Fruit fly (Drosophila melanogaster) whole organism, embryonic: ENCODE measurements around the gene stg.

ENCODE experiments used
- Antp ChIP-seq: fragments of 200-800 bp; sonication (Bioruptor generic); optimal IDR thresholded peaks from 3 replicates; lab custom pipeline; 2016; ENCODE audit warnings: missing biosample characterization, missing genetic modification characterization
- CG10321 ChIP-seq: fragments of 200-800 bp; sonication (Bioruptor generic); IDR thresholded peaks from 2 replicates; pipeline ENCODE4 v1.3.6; 2022; ENCODE audit warnings: missing biosample characterization, missing genetic modification characterization
- CG10462 ChIP-seq: fragments of 200-800 bp; sonication (Bioruptor generic); optimal IDR thresholded peaks from 2 replicates; lab custom pipeline; 2016; ENCODE audit warnings: missing biosample characterization, missing genetic modification characterization
- CG11456 ChIP-seq: fragments of 200-800 bp; sonication (Bioruptor generic); IDR thresholded peaks from 3 replicates; pipeline ENCODE4 v1.3.6; 2022; ENCODE audit warnings: missing biosample characterization, missing genetic modification characterization
- CG12219 ChIP-seq: fragments of 200-800 bp; sonication (Bioruptor generic); optimal IDR thresholded peaks from 3 replicates; lab custom pipeline; 2018; ENCODE audit warnings: missing biosample characterization, mild to moderate bottlenecking, missing genetic modification characterization
- CG13894 ChIP-seq: fragments of 200-800 bp; sonication (Bioruptor generic); optimal IDR thresholded peaks from 3 replicates; lab custom pipeline; 2018; ENCODE audit warnings: missing biosample characterization, mild to moderate bottlenecking, missing genetic modification characterization, moderate library complexity
- CG14014 ChIP-seq: fragments of 200-800 bp; sonication (Bioruptor generic); IDR thresholded peaks from 2 replicates; pipeline ENCODE4 v1.3.6; 2022; ENCODE audit warnings: missing biosample characterization, missing genetic modification characterization
- CG14667 ChIP-seq: fragments of 200-800 bp; sonication (Bioruptor generic); IDR thresholded peaks from 2 replicates; pipeline ENCODE4 v1.3.6; 2022; ENCODE audit warnings: missing biosample characterization, missing genetic modification characterization
- CG1832 ChIP-seq: fragments of 200-800 bp; sonication (Bioruptor generic); optimal IDR thresholded peaks from 2 replicates; lab custom pipeline; 2017; ENCODE audit warnings: missing biosample characterization, mild to moderate bottlenecking, missing genetic modification characterization, inconsistent platforms
- CG2712 ChIP-seq: fragments of 200-800 bp; optimal IDR thresholded peaks from 3 replicates; lab custom pipeline; 2019; ENCODE audit warnings: missing biosample characterization, mild to moderate bottlenecking, missing genetic modification characterization, moderate library complexity
- CG2875 ChIP-seq: fragments of 200-800 bp; sonication (Bioruptor generic); optimal IDR thresholded peaks from 2 replicates; lab custom pipeline; 2017; ENCODE audit warnings: missing biosample characterization, mild to moderate bottlenecking, missing genetic modification characterization, missing genetic modification reagents
- CG3163 ChIP-seq: fragments of 200-800 bp; sonication (Bioruptor generic); optimal IDR thresholded peaks from 3 replicates; lab custom pipeline; 2016; ENCODE audit warnings: missing biosample characterization, missing genetic modification characterization
- CG3726 ChIP-seq: fragments of 200-800 bp; sonication (Bioruptor generic); IDR thresholded peaks from 3 replicates; pipeline ENCODE4, ENCODE4 v1.3.6; 2022; ENCODE audit warnings: missing biosample characterization, missing genetic modification characterization
- CG4282 ChIP-seq: fragments of 200-800 bp; sonication (Bioruptor generic); optimal IDR thresholded peaks from 2 replicates; lab custom pipeline; 2016; ENCODE audit warnings: missing biosample characterization, missing genetic modification characterization
- CG4854 ChIP-seq: fragments of 200-800 bp; sonication (Bioruptor generic); optimal IDR thresholded peaks from 2 replicates; lab custom pipeline; 2016; ENCODE audit warnings: missing biosample characterization, missing genetic modification characterization, inconsistent platforms
- CG6254 ChIP-seq: fragments of 200-800 bp; sonication (Bioruptor generic); optimal IDR thresholded peaks from 3 replicates; lab custom pipeline; 2017; ENCODE audit warnings: mild to moderate bottlenecking, missing biosample characterization, missing genetic modification reagents, missing genetic modification characterization
- CG7839 ChIP-seq: fragments of 200-800 bp; sonication (Bioruptor generic); optimal IDR thresholded peaks from 3 replicates; lab custom pipeline; 2018; ENCODE audit warnings: missing biosample characterization, mild to moderate bottlenecking, missing genetic modification characterization, moderate library complexity
- CG8388 ChIP-seq: fragments of 200-800 bp; sonication (Bioruptor generic); optimal IDR thresholded peaks from 2 replicates; lab custom pipeline; 2019; ENCODE audit warnings: missing biosample characterization, mild to moderate bottlenecking, missing genetic modification characterization, moderate library complexity
- CG8924 ChIP-seq: fragments of 200-800 bp; optimal IDR thresholded peaks from 3 replicates; lab custom pipeline; 2019; ENCODE audit warnings: missing biosample characterization, mild to moderate bottlenecking, missing genetic modification characterization, moderate library complexity
- CG9797 ChIP-seq: fragments of 200-800 bp; sonication (Bioruptor generic); optimal IDR thresholded peaks from 3 replicates; lab custom pipeline; 2018; ENCODE audit warnings: missing biosample characterization, mild to moderate bottlenecking, missing genetic modification characterization
- Elba2 ChIP-seq: fragments of 200-800 bp; sonication (Bioruptor generic); optimal IDR thresholded peaks from 3 replicates; lab custom pipeline; 2016; ENCODE audit warnings: missing biosample characterization, missing genetic modification characterization
- Ets65A ChIP-seq: fragments of 200-800 bp; sonication (Bioruptor generic); peaks from one replicate; lab custom pipeline; 2016; ENCODE audit warnings: missing biosample characterization, missing genetic modification characterization
- H2.0 ChIP-seq: fragments of 200-800 bp; sonication (Bioruptor generic); IDR thresholded peaks from 2 replicates; pipeline ENCODE4 v1.3.6; 2022; ENCODE audit warnings: missing biosample characterization, missing genetic modification characterization
- Hand ChIP-seq: fragments of 200-800 bp; sonication (Bioruptor generic); optimal IDR thresholded peaks from 2 replicates; lab custom pipeline; 2017; ENCODE audit warnings: mild to moderate bottlenecking, missing biosample characterization, missing genetic modification reagents, missing genetic modification characterization
- Kr ChIP-seq: fragments of 200-800 bp; sonication (Bioruptor generic); optimal IDR thresholded peaks from 2 replicates; lab custom pipeline; 2017; ENCODE audit warnings: missing biosample characterization, mild to moderate bottlenecking, missing genetic modification characterization
- MESR4 ChIP-seq: fragments of 200-800 bp; sonication (Bioruptor generic); optimal IDR thresholded peaks from 2 replicates; lab custom pipeline; 2018; ENCODE audit warnings: missing biosample characterization, mild to moderate bottlenecking, missing genetic modification characterization, moderate library complexity
- Mrtf ChIP-seq: fragments of 200-800 bp; sonication (Bioruptor generic); IDR thresholded peaks from 3 replicates; pipeline ENCODE4 v1.3.6; 2022; ENCODE audit warnings: missing biosample characterization, missing genetic modification characterization
- Nf-YA ChIP-seq: fragments of 200-800 bp; sonication (Bioruptor generic); IDR thresholded peaks from 2 replicates; pipeline ENCODE4 v1.3.6; 2022; ENCODE audit warnings: missing biosample characterization, missing genetic modification characterization
- Oaz ChIP-seq: fragments of 200-800 bp; sonication (Bioruptor generic); IDR thresholded peaks from 2 replicates; pipeline ENCODE4 v1.3.6; 2022; ENCODE audit warnings: missing biosample characterization, missing genetic modification characterization
- Oli ChIP-seq: fragments of 200-800 bp; sonication (Bioruptor generic); optimal IDR thresholded peaks from 2 replicates; lab custom pipeline; 2018; ENCODE audit warnings: missing biosample characterization, mild to moderate bottlenecking, missing genetic modification characterization, moderate library complexity
- Opbp ChIP-seq: fragments of 200-800 bp; sonication (Bioruptor generic); IDR thresholded peaks from 3 replicates; pipeline ENCODE4 v1.3.6; 2022; ENCODE audit warnings: missing biosample characterization, missing genetic modification characterization; ENCODE audit not compliant: partially characterized antibody
- Vsx1 ChIP-seq: fragments of 200-800 bp; sonication (Bioruptor generic); optimal IDR thresholded peaks from 2 replicates; lab custom pipeline; 2017; ENCODE audit warnings: missing biosample characterization, mild to moderate bottlenecking, missing genetic modification characterization, missing genetic modification reagents
- bcd ChIP-seq: fragments of 200-800 bp; sonication (Bioruptor generic); optimal IDR thresholded peaks from 2 replicates; lab custom pipeline; 2017; ENCODE audit warnings: missing biosample characterization, mild to moderate bottlenecking, missing genetic modification characterization
- chn ChIP-seq: fragments of 200-800 bp; sonication (Bioruptor generic); optimal IDR thresholded peaks from 2 replicates; lab custom pipeline; 2016; ENCODE audit warnings: missing biosample characterization, missing genetic modification characterization
- ci ChIP-seq: fragments of 200-800 bp; sonication (Bioruptor generic); IDR thresholded peaks from 3 replicates; pipeline ENCODE4 v1.3.6; 2022; ENCODE audit warnings: missing biosample characterization, missing genetic modification characterization
- dati ChIP-seq: fragments of 200-800 bp; sonication (Bioruptor generic); IDR thresholded peaks from 2 replicates; pipeline ENCODE4 v1.3.6; 2022; ENCODE audit warnings: missing biosample characterization, missing genetic modification characterization
- exex ChIP-seq: fragments of 200-800 bp; sonication (Bioruptor generic); optimal IDR thresholded peaks from 4 replicates; lab custom pipeline; 2018; ENCODE audit warnings: missing biosample characterization, mild to moderate bottlenecking, missing genetic modification characterization, moderate library complexity
- jumu ChIP-seq: fragments of 200-800 bp; sonication (Bioruptor generic); optimal IDR thresholded peaks from 3 replicates; lab custom pipeline; 2016; ENCODE audit warnings: missing biosample characterization, missing genetic modification characterization
- nau ChIP-seq: fragments of 200-800 bp; sonication (Bioruptor generic); optimal IDR thresholded peaks from 3 replicates; lab custom pipeline; 2017; ENCODE audit warnings: missing biosample characterization, mild to moderate bottlenecking, missing genetic modification characterization, missing genetic modification reagents
- nom ChIP-seq: fragments of 200-800 bp; sonication (Bioruptor generic); optimal IDR thresholded peaks from 2 replicates; lab custom pipeline; 2017; ENCODE audit warnings: missing biosample characterization, missing genetic modification characterization, mild to moderate bottlenecking, moderate library complexity, missing genetic modification reagents
- onecut ChIP-seq: fragments of 200-800 bp; sonication (Bioruptor generic); IDR thresholded peaks from 2 replicates; pipeline ENCODE4 v1.3.6; 2022; ENCODE audit warnings: missing biosample characterization, missing genetic modification characterization
- org-1 ChIP-seq: fragments of 200-800 bp; sonication (Bioruptor generic); optimal IDR thresholded peaks from 2 replicates; lab custom pipeline; 2017; ENCODE audit warnings: missing biosample characterization, missing genetic modification characterization
- peb ChIP-seq: fragments of 200-800 bp; sonication (Bioruptor generic); IDR thresholded peaks from 2 replicates; pipeline ENCODE4 v1.3.6; 2022; ENCODE audit warnings: missing biosample characterization, missing genetic modification characterization
- scrt ChIP-seq: fragments of 200-800 bp; sonication (Bioruptor generic); optimal IDR thresholded peaks from 2 replicates; lab custom pipeline; 2018; ENCODE audit warnings: missing biosample characterization, mild to moderate bottlenecking, missing genetic modification characterization, moderate library complexity
- sqz ChIP-seq: fragments of 200-800 bp; sonication (Bioruptor generic); optimal IDR thresholded peaks from 3 replicates; lab custom pipeline; 2018; ENCODE audit warnings: missing biosample characterization, mild to moderate bottlenecking, missing genetic modification characterization
- stwl ChIP-seq: fragments of 200-800 bp; sonication (Bioruptor generic); optimal IDR thresholded peaks from 3 replicates; lab custom pipeline; 2018; ENCODE audit warnings: missing biosample characterization, mild to moderate bottlenecking, missing genetic modification characterization, moderate library complexity
- sug ChIP-seq: fragments of 200-800 bp; optimal IDR thresholded peaks from 2 replicates; lab custom pipeline; 2019; ENCODE audit warnings: missing biosample characterization, mild to moderate bottlenecking, missing genetic modification characterization, moderate library complexity
- trh ChIP-seq: fragments of 200-800 bp; sonication (Bioruptor generic); optimal IDR thresholded peaks from 2 replicates; lab custom pipeline; 2016; ENCODE audit warnings: missing biosample characterization, missing genetic modification characterization
- unpg ChIP-seq: fragments of 200-800 bp; sonication (Bioruptor generic); optimal IDR thresholded peaks from 3 replicates; lab custom pipeline; 2018; ENCODE audit warnings: missing biosample characterization, mild to moderate bottlenecking, missing genetic modification characterization, moderate library complexity
- vfl ChIP-seq: fragments of 200-800 bp; sonication (Bioruptor generic); optimal IDR thresholded peaks from 2 replicates; lab custom pipeline; 2016; ENCODE audit warnings: missing biosample characterization, missing genetic modification characterization
- vvl ChIP-seq: fragments of 200-800 bp; sonication (Bioruptor generic); IDR thresholded peaks from 2 replicates; pipeline ENCODE4 v1.3.6; 2022; ENCODE audit warnings: missing biosample characterization, missing genetic modification characterization

The stg gene

dm6 chr3R:29274590-29274989 is 19.0 kb upstream of the stg start (continued):
- peak; percentile 36 for TF ChIP-seq bcd (GFP tag; lab: Kevin White, UChicago)
- TF ChIP-seq Ets65A (GFP tag; lab: Kevin White, UChicago), result no peak
- no peak for TF ChIP-seq CG10321 (GFP tag; lab: Robert Waterston, UW)
- peak; percentile 75 for TF ChIP-seq Oli (tag; lab: Kevin White, UChicago)
- TF ChIP-seq CG7839 (tag; lab: Kevin White, UChicago), result peak; percentile 77
- TF ChIP-seq Mrtf, result no peak
- peak; percentile 73 for TF ChIP-seq CG6254 (GFP tag; lab: Kevin White, UChicago)
- no peak for TF ChIP-seq CG10462
- TF ChIP-seq Vsx1 (GFP tag; lab: Kevin White, UChicago), result no peak
- TF ChIP-seq CG3726 (GFP tag; lab: Robert Waterston, UW), result no peak
- no peak for TF ChIP-seq CG9797 (GFP tag; lab: Kevin White, UChicago)
- TF ChIP-seq nau (GFP tag; lab: Kevin White, UChicago), result peak; percentile 17
- no peak for TF ChIP-seq stwl (tag; lab: Kevin White, UChicago)
- TF ChIP-seq Nf-YA (GFP tag; lab: Robert Waterston, UW), result peak; percentile 37; the same call in 1 of the 2 replicates
- no peak for TF ChIP-seq CG14667 (GFP tag; lab: Robert Waterston, UW)
- TF ChIP-seq ci (GFP tag; lab: Robert Waterston, UW), result peak; percentile 83
- TF ChIP-seq exex (tag; lab: Kevin White, UChicago), result no peak
- TF ChIP-seq jumu, result no peak
- TF ChIP-seq CG14014 (GFP tag; lab: Robert Waterston, UW), result peak; percentile 41; the same call in 1 of the 2 replicates
- no peak for TF ChIP-seq Oaz
- TF ChIP-seq H2.0 (GFP tag; lab: Robert Waterston, UW), result peak; percentile 36; the same call in 1 of the 2 replicates
- TF ChIP-seq CG4282 (GFP tag; lab: Kevin White, UChicago), result no peak
- TF ChIP-seq CG3163 (GFP tag; lab: Kevin White, UChicago), result no peak
- TF ChIP-seq MESR4 (GFP tag; lab: Kevin White, UChicago), result no peak
- no peak for TF ChIP-seq CG13894 (tag; lab: Kevin White, UChicago)
- TF ChIP-seq unpg (GFP tag; lab: Kevin White, UChicago), result peak; percentile 69
- 0 out of 3 replicates have a peak, but pooled peaks have one; percentile 32 for TF ChIP-seq CG11456 (GFP tag; lab: Robert Waterston, UW)
- peak; percentile 71 for TF ChIP-seq vvl (GFP tag; lab: Robert Waterston, UW)
- TF ChIP-seq Kr (GFP tag; lab: Kevin White, UChicago), result no peak
- TF ChIP-seq peb (GFP tag; lab: Robert Waterston, UW), result peak; percentile 39; the same call in 1 of the 2 replicates
- TF ChIP-seq sug, result no peak
- no peak for TF ChIP-seq org-1
- TF ChIP-seq CG2712 (tag; lab: Kevin White, UChicago), result peak; percentile 83
- peak; percentile 33 for TF ChIP-seq scrt (GFP tag; lab: Kevin White, UChicago)
- peak; percentile 47 for TF ChIP-seq CG2875
- TF ChIP-seq sqz (GFP tag; lab: Kevin White, UChicago), result peak; percentile 44
- TF ChIP-seq chn (GFP tag; lab: Kevin White, UChicago), result peak; percentile 68
- no peak for TF ChIP-seq Opbp (GFP tag; lab: Robert Waterston, UW)
- TF ChIP-seq CG12219, result peak; percentile 66
- TF ChIP-seq nom (GFP tag; lab: Kevin White, UChicago), result no peak
- peak; percentile 76 for TF ChIP-seq CG8924
- TF ChIP-seq onecut, result peak; percentile 63
- TF ChIP-seq Antp, result peak; percentile 24
- no peak for TF ChIP-seq Hand (GFP tag; lab: Kevin White, UChicago)
- no peak for TF ChIP-seq dati (GFP tag; lab: Robert Waterston, UW)
- no peak for TF ChIP-seq vfl (GFP tag; lab: Kevin White, UChicago)
- TF ChIP-seq Elba2, result no peak
- TF ChIP-seq CG4854 (GFP tag; lab: Kevin White, UChicago), result peak; percentile 36
- peak; percentile 63 for TF ChIP-seq CG8388 (GFP tag; lab: Kevin White, UChicago)
- no peak for TF ChIP-seq trh (GFP tag; lab: Kevin White, UChicago)
- no peak for TF ChIP-seq CG1832 (GFP tag; lab: Kevin White, UChicago)
